Fruit fly (Drosophila melanogaster) whole organism, embryonic: Measurements from ENCODE around the gene CG4230.

ENCODE experiments used
- BtbVII ChIP-seq: fragments of 200-800 bp; sonication (Bioruptor generic); optimal IDR thresholded peaks from 3 replicates; lab custom pipeline; 2017; ENCODE audit warnings: missing biosample characterization, mild to moderate bottlenecking, missing genetic modification characterization
- C15 ChIP-seq: fragments of 200-800 bp; sonication (Bioruptor generic); IDR thresholded peaks from 3 replicates; pipeline ENCODE4 v1.3.6; 2022; ENCODE audit warnings: missing biosample characterization, missing genetic modification characterization
- CG10565 ChIP-seq: fragments of 200-800 bp; sonication (Bioruptor generic); optimal IDR thresholded peaks from 3 replicates; lab custom pipeline; 2016; ENCODE audit warnings: missing biosample characterization, mild to moderate bottlenecking, missing genetic modification characterization
- CG10959 ChIP-seq: fragments of 200-800 bp; sonication (Bioruptor generic); IDR thresholded peaks from 2 replicates; pipeline ENCODE4 v1.3.6; 2022; ENCODE audit warnings: missing biosample characterization, missing genetic modification characterization
- CG11247 ChIP-seq: fragments of 200-800 bp; sonication (Bioruptor generic); IDR thresholded peaks from 2 replicates; pipeline ENCODE4 v1.3.6; 2022; ENCODE audit warnings: missing biosample characterization, missing genetic modification characterization
- CG12104 ChIP-seq: fragments of 200-800 bp; sonication (Bioruptor generic); optimal IDR thresholded peaks from 3 replicates; lab custom pipeline; 2016; ENCODE audit warnings: missing biosample characterization, missing genetic modification characterization
- CG15269 ChIP-seq: fragments of 200-800 bp; sonication (Bioruptor generic); optimal IDR thresholded peaks from 2 replicates; lab custom pipeline; 2018; ENCODE audit warnings: missing biosample characterization, mild to moderate bottlenecking, missing genetic modification characterization, moderate library complexity
- CG16813 ChIP-seq: fragments of 200-800 bp; sonication (Bioruptor generic); IDR thresholded peaks from 3 replicates; pipeline ENCODE4 v1.3.6; 2022; ENCODE audit warnings: missing biosample characterization, missing genetic modification characterization; ENCODE audit not compliant: partially characterized antibody
- CG17361 ChIP-seq: fragments of 200-800 bp; sonication (Bioruptor generic); IDR thresholded peaks from 3 replicates; pipeline ENCODE4 v1.3.6; 2022; ENCODE audit warnings: missing biosample characterization, missing genetic modification characterization
- CG17912 ChIP-seq: fragments of 200-800 bp; sonication (Bioruptor generic); optimal IDR thresholded peaks from 2 replicates; lab custom pipeline; 2018; ENCODE audit warnings: missing biosample characterization, mild to moderate bottlenecking, missing genetic modification characterization
- CG18599 ChIP-seq: fragments of 200-800 bp; sonication (Bioruptor generic); optimal IDR thresholded peaks from 3 replicates; lab custom pipeline; 2017; ENCODE audit warnings: missing biosample characterization, missing genetic modification characterization, mild to moderate bottlenecking, moderate library complexity, missing genetic modification reagents
- CG2889 ChIP-seq: fragments of 200-800 bp; sonication (Bioruptor generic); IDR thresholded peaks from 3 replicates; pipeline ENCODE4 v1.3.6; 2022; ENCODE audit warnings: missing biosample characterization, missing genetic modification characterization
- CG31441 ChIP-seq: fragments of 200-800 bp; sonication (Bioruptor generic); IDR thresholded peaks from 2 replicates; pipeline ENCODE4 v1.3.6; 2022; ENCODE audit warnings: missing biosample characterization, missing genetic modification characterization
- CG3726 ChIP-seq: fragments of 200-800 bp; sonication (Bioruptor generic); IDR thresholded peaks from 3 replicates; pipeline ENCODE4, ENCODE4 v1.3.6; 2022; ENCODE audit warnings: missing biosample characterization, missing genetic modification characterization
- CG4820 ChIP-seq: fragments of 200-800 bp; sonication (Bioruptor generic); optimal IDR thresholded peaks from 3 replicates; lab custom pipeline; 2016; ENCODE audit warnings: missing biosample characterization, missing genetic modification characterization
- CG5245 ChIP-seq: fragments of 200-800 bp; sonication (Bioruptor generic); optimal IDR thresholded peaks from 3 replicates; lab custom pipeline; 2016; ENCODE audit warnings: missing biosample characterization, missing genetic modification characterization
- CG6765 ChIP-seq: fragments of 200-800 bp; sonication (Bioruptor generic); optimal IDR thresholded peaks from 3 replicates; lab custom pipeline; 2017; ENCODE audit warnings: missing biosample characterization, mild to moderate bottlenecking, missing genetic modification characterization
- CG9609 ChIP-seq: fragments of 200-800 bp; sonication (Bioruptor generic); optimal IDR thresholded peaks from 3 replicates; lab custom pipeline; 2016; ENCODE audit warnings: missing biosample characterization, missing genetic modification characterization
- CG9797 ChIP-seq: fragments of 200-800 bp; sonication (Bioruptor generic); optimal IDR thresholded peaks from 3 replicates; lab custom pipeline; 2018; ENCODE audit warnings: missing biosample characterization, mild to moderate bottlenecking, missing genetic modification characterization
- CG9817 ChIP-seq: fragments of 200-800 bp; sonication (Bioruptor generic); optimal IDR thresholded peaks from 2 replicates; lab custom pipeline; 2018; ENCODE audit warnings: missing biosample characterization, mild to moderate bottlenecking, missing genetic modification characterization, moderate library complexity
- D19B ChIP-seq: fragments of 200-800 bp; sonication (Bioruptor generic); optimal IDR thresholded peaks from 2 replicates; lab custom pipeline; 2017; ENCODE audit warnings: missing biosample characterization, mild to moderate bottlenecking, missing genetic modification characterization
- GATAe ChIP-seq: fragments of 200-800 bp; sonication (Bioruptor generic); conservative IDR thresholded peaks from 2 replicates; pipeline ENCODE4 v1.3.6; 2022; ENCODE audit warnings: missing biosample characterization, missing genetic modification characterization
- H15 ChIP-seq: fragments of 200-800 bp; sonication (Bioruptor generic); IDR thresholded peaks from 3 replicates; pipeline ENCODE4 v1.3.6; 2022; ENCODE audit warnings: missing biosample characterization, missing genetic modification characterization
- HHEX ChIP-seq: fragments of 200-800 bp; sonication (Bioruptor generic); optimal IDR thresholded peaks from 3 replicates; lab custom pipeline; 2017; ENCODE audit warnings: missing biosample characterization, mild to moderate bottlenecking, missing genetic modification characterization, missing genetic modification reagents
- HLH4C ChIP-seq: fragments of 200-800 bp; sonication (Bioruptor generic); IDR thresholded peaks from 3 replicates; pipeline ENCODE4 v1.3.6; 2022; ENCODE audit warnings: missing biosample characterization, missing genetic modification characterization; ENCODE audit not compliant: partially characterized antibody
- Hey ChIP-seq: fragments of 200-800 bp; sonication (Bioruptor generic); optimal IDR thresholded peaks from 3 replicates; lab custom pipeline; 2018; ENCODE audit warnings: missing biosample characterization, mild to moderate bottlenecking, missing genetic modification characterization
- Hmx ChIP-seq: fragments of 200-800 bp; sonication (Bioruptor generic); optimal IDR thresholded peaks from 2 replicates; lab custom pipeline; 2016; ENCODE audit warnings: missing biosample characterization, missing genetic modification characterization
- PHDP ChIP-seq: fragments of 200-800 bp; sonication (Bioruptor generic); optimal IDR thresholded peaks from 3 replicates; lab custom pipeline; 2018; ENCODE audit warnings: missing biosample characterization, mild to moderate bottlenecking, missing genetic modification characterization, moderate library complexity
- Sin3A ChIP-seq: fragments of >200 bp; optimal IDR thresholded peaks from 2 replicates; lab custom pipeline; 2018
- Spps ChIP-seq: fragments of 200-800 bp; sonication (Bioruptor generic); optimal IDR thresholded peaks from 2 replicates; lab custom pipeline; 2018; ENCODE audit warnings: missing biosample characterization, mild to moderate bottlenecking, missing genetic modification characterization
- YL-1 ChIP-seq: fragments of 200-800 bp; sonication (Bioruptor generic); optimal IDR thresholded peaks from 3 replicates; lab custom pipeline; 2017; ENCODE audit warnings: missing biosample characterization, mild to moderate bottlenecking, missing genetic modification characterization
- amos ChIP-seq: fragments of 200-800 bp; sonication (Bioruptor generic); IDR thresholded peaks from 2 replicates; pipeline ENCODE4 v1.3.6; 2022; ENCODE audit warnings: missing biosample characterization, missing genetic modification characterization; ENCODE audit not compliant: partially characterized antibody
- aop ChIP-seq: fragments of 200-800 bp; sonication (Bioruptor generic); IDR thresholded peaks from 2 replicates; pipeline ENCODE4 v1.3.6; 2022; ENCODE audit warnings: missing biosample characterization, missing genetic modification characterization
- ato ChIP-seq: fragments of 200-800 bp; sonication (Bioruptor generic); IDR thresholded peaks from 2 replicates; pipeline ENCODE4 v1.3.6; 2022; ENCODE audit warnings: missing biosample characterization, missing genetic modification characterization; ENCODE audit not compliant: partially characterized antibody
- cato ChIP-seq: fragments of 200-800 bp; sonication (Bioruptor generic); optimal IDR thresholded peaks from 2 replicates; lab custom pipeline; 2016; ENCODE audit warnings: missing biosample characterization, missing genetic modification characterization, borderline replicate concordance
- dimm ChIP-seq: fragments of 200-800 bp; sonication (Bioruptor generic); IDR thresholded peaks from 2 replicates; pipeline ENCODE4 v1.3.6; 2022; ENCODE audit warnings: missing biosample characterization, missing genetic modification characterization
- disco-r ChIP-seq: fragments of 200-800 bp; sonication (Bioruptor generic); optimal IDR thresholded peaks from 2 replicates; lab custom pipeline; 2016; ENCODE audit warnings: missing biosample characterization, missing genetic modification characterization
- dpn ChIP-seq, 2 experiments: fragments of 200-800 bp; sonication (Bioruptor generic); optimal IDR thresholded peaks; 3 replicates each; lab custom pipeline; 2016; ENCODE audit warnings: missing biosample characterization in 2 of 2, missing genetic modification characterization in 2 of 2
- gfzf ChIP-seq: fragments of 200-800 bp; sonication (Bioruptor generic); optimal IDR thresholded peaks from 2 replicates; lab custom pipeline; 2016; ENCODE audit warnings: missing biosample characterization, mild to moderate bottlenecking, missing genetic modification characterization, moderate library complexity
- ind ChIP-seq: fragments of 200-800 bp; sonication (Bioruptor generic); optimal IDR thresholded peaks from 3 replicates; lab custom pipeline; 2016; ENCODE audit warnings: missing biosample characterization, missing genetic modification characterization
- lov ChIP-seq, 2 experiments: fragments of 200-800 bp in 1 of 2; fragments of >200 bp in 1 of 2; sonication (Bioruptor generic) in 1 of 2; IDR thresholded peaks in 1 of 2; optimal IDR thresholded peaks in 1 of 2; 2 replicates in 1 of 2; 3 replicates in 1 of 2; pipeline versions ENCODE4 v1.3.6 to Lab custom; 2017 to 2022; ENCODE audit warnings: missing biosample characterization in 1 of 2, missing genetic modification characterization in 1 of 2
- pan ChIP-seq, 4 experiments: fragments of >200 bp in 3 of 4; fragments of 200-800 bp in 1 of 4; sonication (Bioruptor generic) in 1 of 4; optimal IDR thresholded peaks in 3 of 4; IDR thresholded peaks in 1 of 4; 2 replicates each; pipeline versions ENCODE4 v1.3.6 to Lab custom; 2017 to 2022; ENCODE audit warnings: missing biosample characterization in 2 of 4, missing genetic modification characterization in 2 of 4, mixed read lengths in 1 of 4
- salm ChIP-seq: fragments of 200-800 bp; sonication (Bioruptor generic); optimal IDR thresholded peaks from 2 replicates; lab custom pipeline; 2018; ENCODE audit warnings: missing biosample characterization, mild to moderate bottlenecking, missing genetic modification characterization
- shn ChIP-seq: fragments of 200-800 bp; sonication (Bioruptor generic); optimal IDR thresholded peaks from 3 replicates; lab custom pipeline; 2016; ENCODE audit warnings: missing biosample characterization, missing genetic modification characterization
- tll ChIP-seq, 2 experiments: fragments of 200-800 bp in 1 of 2; fragments of >200 bp in 1 of 2; sonication (Bioruptor generic) in 1 of 2; optimal IDR thresholded peaks; 2 replicates each; lab custom pipeline; 2017 to 2019; ENCODE audit warnings: missing biosample characterization in 2 of 2, missing genetic modification characterization in 2 of 2, mild to moderate bottlenecking in 1 of 2, moderate library complexity in 1 of 2
- twi ChIP-seq: fragments of 200-800 bp; optimal IDR thresholded peaks from 2 replicates; lab custom pipeline; 2019; ENCODE audit warnings: missing biosample characterization, mild to moderate bottlenecking, missing genetic modification characterization, moderate library complexity
- usp ChIP-seq: fragments of >200 bp; optimal IDR thresholded peaks from 2 replicates; lab custom pipeline; 2017; ENCODE audit warnings: missing biosample characterization, missing genetic modification characterization
- yki ChIP-seq: fragments of >200 bp; optimal IDR thresholded peaks from 3 replicates; lab custom pipeline; 2018
- zfh2 ChIP-seq: fragments of 200-800 bp; sonication (Bioruptor generic); optimal IDR thresholded peaks from 2 replicates; lab custom pipeline; 2016; ENCODE audit warnings: missing biosample characterization, missing genetic modification characterization

CG4230 gene

DNA sequence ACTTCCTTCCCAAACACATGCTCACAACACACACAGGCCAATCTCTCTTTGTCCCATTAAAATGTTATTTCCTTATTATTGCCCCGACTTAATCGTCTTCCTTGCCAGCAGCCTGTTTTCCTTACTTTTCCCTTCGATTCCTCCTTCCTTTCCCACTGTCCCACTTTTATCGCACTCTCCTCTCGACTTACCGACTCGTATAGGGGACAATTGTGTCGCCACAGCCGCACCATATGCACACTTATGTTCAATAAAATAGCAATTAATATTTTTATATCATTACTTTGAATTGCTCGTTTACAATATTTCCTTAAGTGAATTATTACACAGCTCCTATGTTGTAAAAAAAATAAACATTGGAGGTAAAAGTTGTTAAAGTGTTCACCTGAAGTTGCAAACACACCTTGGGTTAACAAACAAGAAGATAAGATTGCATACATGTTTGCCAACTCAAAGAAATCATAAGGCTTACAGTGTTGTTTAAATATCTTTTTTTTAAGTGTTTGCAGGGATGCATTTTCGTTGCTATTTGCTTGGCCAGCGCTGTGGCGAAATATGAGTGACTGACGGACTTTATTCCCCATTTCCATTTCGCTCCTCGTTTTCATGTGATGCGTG lies 9.0 kb upstream of the CG4230 start (continued):
- TF ChIP-seq CG4820 (GFP tag; lab: Kevin White, UChicago): peak; percentile 56
- peak; percentile 51 for TF ChIP-seq shn (GFP tag; lab: Kevin White, UChicago)
- TF ChIP-seq CG3726 (GFP tag; lab: Robert Waterston, UW): no peak
- peak; percentile 46 for TF ChIP-seq D19B (GFP tag; lab: Kevin White, UChicago)
- 0 out of 3 replicates have a peak, but pooled peaks have one; percentile 17 for TF ChIP-seq CG2889 (GFP tag; lab: Robert Waterston, UW)
- TF ChIP-seq twi: peak; percentile 53
- no peak for TF ChIP-seq Sin3A
- TF ChIP-seq CG12104 (GFP tag; lab: Kevin White, UChicago): peak; percentile 81
- peak; percentile 23 for TF ChIP-seq disco-r (GFP tag; lab: Kevin White, UChicago)
- TF ChIP-seq H15 (GFP tag; lab: Robert Waterston, UW): peak; percentile 56; the same call in 2 of the 3 replicates
- TF ChIP-seq CG9797 (GFP tag; lab: Kevin White, UChicago): no peak
- TF ChIP-seq HLH4C (GFP tag; lab: Robert Waterston, UW): no peak
- no peak for TF ChIP-seq usp
- TF ChIP-seq BtbVII (GFP tag; lab: Kevin White, UChicago): peak; percentile 70
- TF ChIP-seq CG16813: no peak
- TF ChIP-seq CG9817 (tag; lab: Kevin White, UChicago): peak; percentile 61
- peak; percentile 25; the same call in 1 of the 2 replicates for TF ChIP-seq CG10959 (GFP tag; lab: Robert Waterston, UW)
- TF ChIP-seq dimm (GFP tag; lab: Robert Waterston, UW): 0 out of 2 replicates have a peak, but pooled peaks have one; percentile 17
- TF ChIP-seq Hmx (GFP tag; lab: Kevin White, UChicago): no peak
- TF ChIP-seq gfzf (GFP tag; lab: Kevin White, UChicago): no peak
- peak; percentile 31; the same call in 1 of the 2 replicates for TF ChIP-seq CG11247
- no peak for TF ChIP-seq ato (GFP tag; lab: Robert Waterston, UW)
- TF ChIP-seq amos (GFP tag; lab: Robert Waterston, UW): no peak
- TF ChIP-seq YL-1 (GFP tag; lab: Kevin White, UChicago): peak; percentile 17
- peak; percentile 92 for TF ChIP-seq CG31441
- TF ChIP-seq CG5245 (GFP tag; lab: Kevin White, UChicago): peak; percentile 69
- TF ChIP-seq Spps (tag; lab: Kevin White, UChicago): peak; percentile 2
- peak; percentile 89 for TF ChIP-seq CG18599 (GFP tag; lab: Kevin White, UChicago)
- TF ChIP-seq GATAe (GFP tag; lab: Robert Waterston, UW): no peak
- peak; percentile 89 for TF ChIP-seq CG17361 (GFP tag; lab: Robert Waterston, UW)
- peak; percentile 23 for TF ChIP-seq CG10565 (GFP tag; lab: Kevin White, UChicago)
- TF ChIP-seq CG9609 (GFP tag; lab: Kevin White, UChicago): peak; percentile 57
- TF ChIP-seq salm (tag; lab: Kevin White, UChicago): peak; percentile 75
- TF ChIP-seq CG15269: peak; percentile 84
- peak; percentile 53 for TF ChIP-seq cato (GFP tag; lab: Kevin White, UChicago)
- TF ChIP-seq HHEX (GFP tag; lab: Kevin White, UChicago): peak; percentile 76
- peak; percentile 72 to 74 for TF ChIP-seq dpn (GFP tag; optimal IDR thresholded peaks at IDR 0.05; lab: Kevin White, UChicago)
- TF ChIP-seq CG6765: peak; percentile 74
- TF ChIP-seq CG17912: no peak
- no peak for TF ChIP-seq C15 (GFP tag; lab: Robert Waterston, UW)
- TF ChIP-seq zfh2 (GFP tag; lab: Kevin White, UChicago): peak; percentile 57
- no peak for TF ChIP-seq lov (optimal IDR thresholded peaks at IDR 0.05; lab: Kevin White, UChicago)
- TF ChIP-seq lov (GFP tag; IDR thresholded peaks at IDR 0.05; lab: Robert Waterston, UW): no peak
- TF ChIP-seq Hey (tag; lab: Kevin White, UChicago): no peak
- TF ChIP-seq ind (GFP tag; lab: Kevin White, UChicago): peak; percentile 68
- TF ChIP-seq PHDP (tag; lab: Kevin White, UChicago): peak; percentile 85
- no peak for TF ChIP-seq yki
- no peak for TF ChIP-seq aop (GFP tag; lab: Robert Waterston, UW)
- no peak for TF ChIP-seq pan (optimal IDR thresholded peaks at IDR 0.05; lab: Kevin White, UChicago)
- TF ChIP-seq pan (GFP tag; optimal IDR thresholded peaks at IDR 0.05 in 1 of 2, IDR thresholded peaks at IDR 0.05 in 1 of 2): peak in 1 of 2 experiments; percentile 59
- no peak for TF ChIP-seq tll (GFP tag; optimal IDR thresholded peaks at IDR 0.05; lab: Kevin White, UChicago)
